Worm (Caenorhabditis elegans): Measurements from ENCODE around the gene F52E1.14.
A peak's percentile ranks its signal among the peaks of the same experiment; 100 is the strongest.

The F52E1.14 gene

DNA sequence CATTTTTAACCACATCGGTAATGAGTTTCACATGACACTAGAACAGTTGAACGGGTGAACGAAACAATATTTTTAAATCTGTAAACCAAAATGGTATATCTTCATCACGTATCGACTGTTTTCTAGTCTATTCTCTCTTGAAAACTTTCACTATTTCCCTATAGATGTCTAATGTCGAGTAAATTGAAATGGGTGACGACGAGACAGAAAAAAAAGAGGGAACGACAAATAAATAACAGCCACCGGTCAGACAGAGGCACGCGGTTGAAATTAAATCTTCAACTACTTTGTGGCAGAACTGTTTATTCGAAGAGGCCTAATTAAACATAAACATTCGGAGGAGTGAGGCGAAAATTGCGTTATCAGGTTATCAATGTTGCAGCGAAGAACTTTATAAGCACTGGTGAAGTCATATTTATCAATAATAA, 50.7 kb downstream of the F52E1.14 start (continued):
- TF ChIP-seq ZK546.5 (tag; optimal IDR thresholded peaks at IDR 0.05) (no peak), unc-62 (GFP tag; optimal IDR thresholded peaks at IDR 0.05 in 1 of 2) (peak in 1 of 2 experiments; percentile 62), unc-62 (tag; optimal IDR thresholded peaks at IDR 0.05) (no peak), ces-1 (GFP tag; optimal IDR thresholded peaks at IDR 0.05) (no peak), lin-13 (GFP tag; optimal IDR thresholded peaks at IDR 0.05) (no peak), mep-1 (tag; optimal IDR thresholded peaks at IDR 0.05) (peak; percentile 36), egl-27 (tag; optimal IDR thresholded peaks at IDR 0.05) (no peak), nhr-25 (tag; optimal IDR thresholded peaks at IDR 0.05; ENCODE audit: borderline replicate concordance, insufficient read depth) (no peak), lsy-2 (tag; optimal IDR thresholded peaks at IDR 0.05) (no peak), dve-1 (tag; optimal IDR thresholded peaks at IDR 0.05; ENCODE audit: insufficient read depth) (peak; percentile 38), egl-43 (GFP tag; IDR thresholded peaks at IDR 0.05) (no peak), hif-1 (tag; optimal IDR thresholded peaks at IDR 0.05) (no peak), gei-8 (GFP tag; optimal IDR thresholded peaks at IDR 0.05) (no peak), hmg-1.1 (GFP tag; IDR thresholded peaks at IDR 0.05) (no peak), mdt-29 (GFP tag; IDR thresholded peaks at IDR 0.05) (no peak), pha-4 (GFP tag; IDR thresholded peaks at IDR 0.05) (no peak), pha-4 (tag; optimal IDR thresholded peaks at IDR 0.05) (no peak)
